Fruit fly (Drosophila melanogaster) S2 (cell line): ENCODE measurements around the gene CG4362.

ENCODE experiments used
- CG8478 ChIP-seq: fragments of >200 bp; optimal IDR thresholded peaks from 2 replicates; lab custom pipeline; 2018
- CTCF ChIP-seq, 2 experiments: fragments of >200 bp; optimal IDR thresholded peaks; 2 replicates each; lab custom pipeline; 2018

- no peak for TF ChIP-seq CG8478 (lab: Kevin White, UChicago)
- TF ChIP-seq CTCF (optimal IDR thresholded peaks at IDR 0.05; lab: Kevin White, UChicago), result no peak
Observed at dm6 chr3R:20258799-20259405, 48.4 kb downstream of the CG4362 start.
